Fruit fly (Drosophila melanogaster) whole organism, embryonic: ENCODE measurements around the gene BomBc3.

Source experiments
- BtbVII ChIP-seq: fragments of 200-800 bp; sonication (Bioruptor generic); optimal IDR thresholded peaks from 3 replicates; lab custom pipeline; 2017; ENCODE audit warnings: missing biosample characterization, mild to moderate bottlenecking, missing genetic modification characterization
- CG12104 ChIP-seq: fragments of 200-800 bp; sonication (Bioruptor generic); optimal IDR thresholded peaks from 3 replicates; lab custom pipeline; 2016; ENCODE audit warnings: missing biosample characterization, missing genetic modification characterization
- CG1233 ChIP-seq: fragments of 200-800 bp; sonication (Bioruptor generic); optimal IDR thresholded peaks from 4 replicates; lab custom pipeline; 2018; ENCODE audit warnings: missing biosample characterization, mild to moderate bottlenecking, missing genetic modification characterization
- CG13287 ChIP-seq: fragments of 200-800 bp; sonication (Bioruptor generic); IDR thresholded peaks from 2 replicates; pipeline ENCODE4 v1.3.6; 2022; ENCODE audit warnings: missing biosample characterization, missing genetic modification characterization; ENCODE audit not compliant: partially characterized antibody
- CG13424 ChIP-seq: fragments of 200-800 bp; sonication (Bioruptor generic); optimal IDR thresholded peaks from 2 replicates; lab custom pipeline; 2019; ENCODE audit warnings: missing biosample characterization, mild to moderate bottlenecking, missing genetic modification characterization, moderate library complexity
- CG13894 ChIP-seq: fragments of 200-800 bp; sonication (Bioruptor generic); optimal IDR thresholded peaks from 3 replicates; lab custom pipeline; 2018; ENCODE audit warnings: missing biosample characterization, mild to moderate bottlenecking, missing genetic modification characterization, moderate library complexity
- CG14050 ChIP-seq: fragments of 200-800 bp; sonication (Bioruptor generic); IDR thresholded peaks from 3 replicates; pipeline ENCODE4 v1.3.6; 2022; ENCODE audit warnings: missing biosample characterization, missing genetic modification characterization
- CG15073 ChIP-seq: fragments of 200-800 bp; sonication (Bioruptor generic); optimal IDR thresholded peaks from 2 replicates; lab custom pipeline; 2016; ENCODE audit warnings: missing biosample characterization, missing genetic modification characterization
- CG15601 ChIP-seq: fragments of 200-800 bp; sonication (Bioruptor generic); optimal IDR thresholded peaks from 3 replicates; lab custom pipeline; 2019; ENCODE audit warnings: missing biosample characterization, mild to moderate bottlenecking, missing genetic modification characterization, moderate library complexity
- CG1602 ChIP-seq: fragments of 200-800 bp; sonication (Bioruptor generic); optimal IDR thresholded peaks from 3 replicates; lab custom pipeline; 2016; ENCODE audit warnings: missing biosample characterization, missing genetic modification characterization
- CG16813 ChIP-seq: fragments of 200-800 bp; sonication (Bioruptor generic); IDR thresholded peaks from 3 replicates; pipeline ENCODE4 v1.3.6; 2022; ENCODE audit warnings: missing biosample characterization, missing genetic modification characterization; ENCODE audit not compliant: partially characterized antibody
- CG2129 ChIP-seq: fragments of 200-800 bp; sonication (Bioruptor generic); IDR thresholded peaks from 2 replicates; pipeline ENCODE4 v1.3.6; 2022; ENCODE audit warnings: missing biosample characterization, missing genetic modification characterization; ENCODE audit not compliant: partially characterized antibody
- CG2199 ChIP-seq: fragments of 200-800 bp; sonication (Bioruptor generic); IDR thresholded peaks from 3 replicates; pipeline ENCODE4 v1.3.6; 2022; ENCODE audit warnings: missing biosample characterization, missing genetic modification characterization
- CG2712 ChIP-seq: fragments of 200-800 bp; optimal IDR thresholded peaks from 3 replicates; lab custom pipeline; 2019; ENCODE audit warnings: missing biosample characterization, mild to moderate bottlenecking, missing genetic modification characterization, moderate library complexity
- CG32767 ChIP-seq: fragments of 200-800 bp; sonication (Bioruptor generic); IDR thresholded peaks from 2 replicates; pipeline ENCODE4 v1.3.6; 2022; ENCODE audit warnings: missing biosample characterization, missing genetic modification characterization
- CG4360 ChIP-seq: fragments of 200-800 bp; sonication (Bioruptor generic); IDR thresholded peaks from 2 replicates; pipeline ENCODE4 v1.3.6; 2022; ENCODE audit warnings: missing biosample characterization, missing genetic modification characterization
- CG6654 ChIP-seq: fragments of 200-800 bp; sonication (Bioruptor generic); optimal IDR thresholded peaks from 2 replicates; lab custom pipeline; 2017; ENCODE audit warnings: missing biosample characterization, mild to moderate bottlenecking, missing genetic modification characterization
- CG7839 ChIP-seq: fragments of 200-800 bp; sonication (Bioruptor generic); optimal IDR thresholded peaks from 3 replicates; lab custom pipeline; 2018; ENCODE audit warnings: missing biosample characterization, mild to moderate bottlenecking, missing genetic modification characterization, moderate library complexity
- CG8290 ChIP-seq, 3 experiments: fragments of 200-800 bp; sonication (Bioruptor generic); optimal IDR thresholded peaks; 2 replicates each; lab custom pipeline; 2016 to 2019; ENCODE audit warnings: missing biosample characterization in 3 of 3, missing genetic modification characterization in 3 of 3, mild to moderate bottlenecking in 2 of 3, moderate library complexity in 1 of 3
- CTCF ChIP-seq: fragments of 200-800 bp; sonication (Bioruptor generic); optimal IDR thresholded peaks from 2 replicates; lab custom pipeline; 2017; ENCODE audit warnings: missing biosample characterization, mild to moderate bottlenecking, missing genetic modification characterization, moderate library complexity
- Dref ChIP-seq: fragments of 200-800 bp; sonication (Bioruptor generic); IDR thresholded peaks from 2 replicates; pipeline ENCODE4 v1.3.6; 2022; ENCODE audit warnings: missing biosample characterization, missing genetic modification characterization
- HmgD ChIP-seq: fragments of 200-800 bp; sonication (Bioruptor generic); optimal IDR thresholded peaks from 3 replicates; lab custom pipeline; 2016; ENCODE audit warnings: missing biosample characterization, missing genetic modification characterization
- HmgZ ChIP-seq: fragments of 200-800 bp; sonication (Bioruptor generic); optimal IDR thresholded peaks from 2 replicates; lab custom pipeline; 2018; ENCODE audit warnings: missing biosample characterization, mild to moderate bottlenecking, missing genetic modification characterization
- Lhr ChIP-seq: fragments of 200-800 bp; sonication (Bioruptor generic); optimal IDR thresholded peaks from 3 replicates; lab custom pipeline; 2017; ENCODE audit warnings: mild to moderate bottlenecking, missing biosample characterization, missing genetic modification reagents, missing genetic modification characterization
- Mes4 ChIP-seq: fragments of 200-800 bp; sonication (Bioruptor generic); optimal IDR thresholded peaks from 2 replicates; lab custom pipeline; 2016; ENCODE audit warnings: missing biosample characterization, missing genetic modification characterization
- NC2β ChIP-seq: fragments of 200-800 bp; sonication (Bioruptor generic); optimal IDR thresholded peaks from 2 replicates; lab custom pipeline; 2016; ENCODE audit warnings: missing biosample characterization, missing genetic modification characterization
- NK7.1 ChIP-seq: fragments of 200-800 bp; sonication (Bioruptor generic); optimal IDR thresholded peaks from 3 replicates; lab custom pipeline; 2016; ENCODE audit warnings: missing biosample characterization, missing genetic modification characterization
- Nf-YC ChIP-seq: fragments of 200-800 bp; optimal IDR thresholded peaks from 3 replicates; lab custom pipeline; 2019; ENCODE audit warnings: missing biosample characterization, mild to moderate bottlenecking, missing genetic modification characterization, moderate library complexity
- Oli ChIP-seq: fragments of 200-800 bp; sonication (Bioruptor generic); optimal IDR thresholded peaks from 2 replicates; lab custom pipeline; 2018; ENCODE audit warnings: missing biosample characterization, mild to moderate bottlenecking, missing genetic modification characterization, moderate library complexity
- Side ChIP-seq: fragments of 200-800 bp; sonication (Bioruptor generic); optimal IDR thresholded peaks from 2 replicates; lab custom pipeline; 2016; ENCODE audit warnings: missing biosample characterization, missing genetic modification characterization
- Six4 ChIP-seq: fragments of 200-800 bp; sonication (Bioruptor generic); optimal IDR thresholded peaks from 2 replicates; lab custom pipeline; 2016; ENCODE audit warnings: missing biosample characterization, missing genetic modification characterization
- aop ChIP-seq: fragments of 200-800 bp; sonication (Bioruptor generic); IDR thresholded peaks from 2 replicates; pipeline ENCODE4 v1.3.6; 2022; ENCODE audit warnings: missing biosample characterization, missing genetic modification characterization
- cad ChIP-seq: fragments of >200 bp; optimal IDR thresholded peaks from 2 replicates; lab custom pipeline; 2017; ENCODE audit warnings: missing biosample characterization, missing genetic modification characterization
- chif ChIP-seq, 2 experiments: fragments of 200-800 bp; sonication (Bioruptor generic); optimal IDR thresholded peaks; 3 replicates each; lab custom pipeline; 2016; ENCODE audit warnings: missing biosample characterization in 2 of 2, missing genetic modification characterization in 2 of 2
- crp ChIP-seq, 2 experiments: fragments of 200-800 bp; sonication (Bioruptor generic); optimal IDR thresholded peaks; 2 replicates in 1 of 2; 3 replicates in 1 of 2; lab custom pipeline; 2017; ENCODE audit warnings: missing biosample characterization in 2 of 2, missing genetic modification characterization in 2 of 2, mild to moderate bottlenecking in 1 of 2, moderate library complexity in 1 of 2
- eyg ChIP-seq: fragments of 200-800 bp; sonication (Bioruptor generic); optimal IDR thresholded peaks from 3 replicates; lab custom pipeline; 2016; ENCODE audit warnings: missing biosample characterization, missing genetic modification characterization
- kah ChIP-seq: fragments of 200-800 bp; sonication (Bioruptor generic); optimal IDR thresholded peaks from 2 replicates; lab custom pipeline; 2018; ENCODE audit warnings: missing biosample characterization, mild to moderate bottlenecking, missing genetic modification characterization
- klu ChIP-seq: fragments of 200-800 bp; sonication (Bioruptor generic); IDR thresholded peaks from 2 replicates; pipeline ENCODE4 v1.3.6; 2022; ENCODE audit warnings: missing biosample characterization, missing genetic modification characterization
- lilli ChIP-seq: fragments of 200-800 bp; sonication (Bioruptor generic); optimal IDR thresholded peaks from 3 replicates; lab custom pipeline; 2016; ENCODE audit warnings: missing biosample characterization, missing genetic modification characterization
- nerfin-2 ChIP-seq: fragments of 200-800 bp; sonication (Bioruptor generic); IDR thresholded peaks from 2 replicates; pipeline ENCODE4 v1.3.6; 2022; ENCODE audit warnings: missing biosample characterization, missing genetic modification characterization; ENCODE audit not compliant: partially characterized antibody
- org-1 ChIP-seq: fragments of 200-800 bp; sonication (Bioruptor generic); optimal IDR thresholded peaks from 2 replicates; lab custom pipeline; 2017; ENCODE audit warnings: missing biosample characterization, missing genetic modification characterization
- pho ChIP-seq: fragments of 200-800 bp; sonication (Bioruptor generic); optimal IDR thresholded peaks from 2 replicates; lab custom pipeline; 2016; ENCODE audit warnings: missing biosample characterization, missing genetic modification characterization
- pzg ChIP-seq: fragments of 200-800 bp; sonication (Bioruptor generic); optimal IDR thresholded peaks from 3 replicates; lab custom pipeline; 2018; ENCODE audit warnings: missing biosample characterization, mild to moderate bottlenecking, missing genetic modification characterization, moderate library complexity
- repo ChIP-seq: fragments of 200-800 bp; sonication (Bioruptor generic); optimal IDR thresholded peaks from 2 replicates; lab custom pipeline; 2016; ENCODE audit warnings: missing biosample characterization, missing genetic modification characterization
- ro ChIP-seq: fragments of 200-800 bp; sonication (Bioruptor generic); IDR thresholded peaks from 2 replicates; pipeline ENCODE4 v1.3.6; 2022; ENCODE audit warnings: missing biosample characterization, missing genetic modification characterization
- schlank ChIP-seq: fragments of 200-800 bp; sonication (Bioruptor generic); optimal IDR thresholded peaks from 2 replicates; lab custom pipeline; 2018; ENCODE audit warnings: missing biosample characterization, mild to moderate bottlenecking, missing genetic modification characterization
- stwl ChIP-seq: fragments of 200-800 bp; sonication (Bioruptor generic); optimal IDR thresholded peaks from 3 replicates; lab custom pipeline; 2018; ENCODE audit warnings: missing biosample characterization, mild to moderate bottlenecking, missing genetic modification characterization, moderate library complexity
- tap ChIP-seq: fragments of 200-800 bp; optimal IDR thresholded peaks from 3 replicates; lab custom pipeline; 2019; ENCODE audit warnings: missing biosample characterization, mild to moderate bottlenecking, missing genetic modification characterization, moderate library complexity
- unc-4 ChIP-seq: fragments of 200-800 bp; sonication (Bioruptor generic); IDR thresholded peaks from 2 replicates; pipeline ENCODE4 v1.3.6; 2022; ENCODE audit warnings: missing biosample characterization, missing genetic modification characterization; ENCODE audit not compliant: partially characterized antibody

The BomBc3 gene

dm6 chr3R:22133337-22134014 lies 46.6 kb downstream of the BomBc3 start, which contains the start of gene SKIP (continued):
- TF ChIP-seq schlank (tag; lab: Kevin White, UChicago) (no peak), repo (GFP tag; lab: Kevin White, UChicago) (peak; percentile 11), CG13894 (tag; lab: Kevin White, UChicago) (no peak), Oli (tag; lab: Kevin White, UChicago) (no peak), nerfin-2 (GFP tag; lab: Robert Waterston, UW) (peak; percentile 52; the same call in 1 of the 2 replicates), ro (GFP tag; lab: Robert Waterston, UW) (no peak), lilli (GFP tag; lab: Kevin White, UChicago) (peak; percentile 7), cad (no peak), CG2712 (peak; percentile 28), CG14050 (GFP tag; lab: Robert Waterston, UW) (0 out of 3 replicates have a peak, but pooled peaks have one; percentile 9), chif (GFP tag; optimal IDR thresholded peaks at IDR 0.05; lab: Kevin White, UChicago) (peak in 1 of 2 experiments; percentile 5), CG1602 (GFP tag; lab: Kevin White, UChicago) (no peak), CG2199 (GFP tag; lab: Robert Waterston, UW) (peak; percentile 74; the same call in 2 of the 3 replicates), CG13424 (tag; lab: Kevin White, UChicago) (no peak), CTCF (GFP tag; lab: Kevin White, UChicago) (peak; percentile 9), CG6654 (no peak), tap (tag; lab: Kevin White, UChicago) (no peak), CG2129 (no peak), pzg (GFP tag; lab: Kevin White, UChicago) (peak; percentile 49), unc-4 (GFP tag; lab: Robert Waterston, UW) (no peak), Dref (GFP tag; lab: Robert Waterston, UW) (no peak; the same call in 1 of the 2 replicates), CG4360 (peak; percentile 65; the same call in 1 of the 2 replicates), Mes4 (no peak), CG7839 (tag; lab: Kevin White, UChicago) (peak; percentile 9), Side (GFP tag; lab: Kevin White, UChicago) (peak; percentile 28), HmgZ (tag; lab: Kevin White, UChicago) (no peak), pho (GFP tag; lab: Kevin White, UChicago) (peak; percentile 27), Nf-YC (tag; lab: Kevin White, UChicago) (peak; percentile 43), NK7.1 (no peak), CG15601 (no peak), CG8290 (GFP tag; optimal IDR thresholded peaks at IDR 0.05; lab: Kevin White, UChicago) (no peak), CG8290 (tag; optimal IDR thresholded peaks at IDR 0.05; lab: Kevin White, UChicago) (peak in 1 of 2 experiments; percentile 61), CG1233 (GFP tag; lab: Kevin White, UChicago) (peak; percentile 27), NC2β (GFP tag; lab: Kevin White, UChicago) (peak; percentile 53), Six4 (GFP tag; lab: Kevin White, UChicago) (peak; percentile 12), CG12104 (GFP tag; lab: Kevin White, UChicago) (no peak), CG13287 (GFP tag; lab: Robert Waterston, UW) (peak; percentile 60), HmgD (GFP tag; lab: Kevin White, UChicago) (peak; percentile 13), BtbVII (no peak), aop (GFP tag; lab: Robert Waterston, UW) (no peak), stwl (tag; lab: Kevin White, UChicago) (peak; percentile 98), eyg (GFP tag; lab: Kevin White, UChicago) (peak; percentile 8), org-1 (GFP tag; lab: Kevin White, UChicago) (no peak), Lhr (GFP tag; lab: Kevin White, UChicago) (no peak), CG32767 (no peak), crp (GFP tag; optimal IDR thresholded peaks at IDR 0.05; lab: Kevin White, UChicago) (no peak), klu (GFP tag; lab: Robert Waterston, UW) (no peak), kah (GFP tag; lab: Kevin White, UChicago) (peak; percentile 33), CG16813 (GFP tag; lab: Robert Waterston, UW) (no peak), CG15073 (GFP tag; lab: Kevin White, UChicago) (no peak)
